Fruit fly (Drosophila melanogaster): Measurements from ENCODE around the gene GAA1.

The GAA1 gene

dm6 chrX:5891666-5892444 is 18.7 kb upstream of the GAA1 start (continued):
- peak; percentile 16 for TF ChIP-seq fd59A (GFP tag; optimal IDR thresholded peaks at IDR 0.05)
- TF ChIP-seq topi (GFP tag; optimal IDR thresholded peaks at IDR 0.05): peak; percentile 59
- TF ChIP-seq CG32006 (GFP tag; optimal IDR thresholded peaks at IDR 0.05): peak; percentile 73
- peak; percentile 53 for TF ChIP-seq lz (GFP tag; optimal IDR thresholded peaks at IDR 0.05)
- TF ChIP-seq net (GFP tag; optimal IDR thresholded peaks at IDR 0.05): peak; percentile 61
- TF ChIP-seq ss (GFP tag; optimal IDR thresholded peaks at IDR 0.05): peak in 1 of 2 experiments; percentile 13
- TF ChIP-seq dsx (GFP tag; optimal IDR thresholded peaks at IDR 0.05; ENCODE audit: poor library complexity, severe bottlenecking): peak; percentile 81
- peak; percentile 66 for TF ChIP-seq Hr39 (GFP tag; optimal IDR thresholded peaks at IDR 0.05)
- TF ChIP-seq pdm3 (GFP tag; optimal IDR thresholded peaks at IDR 0.05): peak; percentile 70
- TF ChIP-seq svp (GFP tag): peak; percentile 84
- TF ChIP-seq Eip78C (GFP tag): peak; percentile 82
- no peak for TF ChIP-seq CG1621 (tag; optimal IDR thresholded peaks at IDR 0.05)
- TF ChIP-seq CG3919 (GFP tag; optimal IDR thresholded peaks at IDR 0.05): peak; percentile 64
- TF ChIP-seq CG9139 (GFP tag; optimal IDR thresholded peaks at IDR 0.05): no peak
- peak in 1 of 2 experiments; percentile 57 for TF ChIP-seq salr (GFP tag; optimal IDR thresholded peaks at IDR 0.05)
- TF ChIP-seq Sox15 (GFP tag; optimal IDR thresholded peaks at IDR 0.05): peak; percentile 6
- TF ChIP-seq Smox (GFP tag; optimal IDR thresholded peaks at IDR 0.05): peak; percentile 49
- TF ChIP-seq Lpt (GFP tag; optimal IDR thresholded peaks at IDR 0.05): peak; percentile 61
- peak; percentile 50 for TF ChIP-seq CG15336 (GFP tag; IDR thresholded peaks at IDR 0.05)

- TF ChIP-seq Eip93F (GFP tag; optimal IDR thresholded peaks at IDR 0.05): no peak
- TF ChIP-seq Ets96B (tag; optimal IDR thresholded peaks at IDR 0.05): no peak
- TF ChIP-seq Blimp-1 (GFP tag; optimal IDR thresholded peaks at IDR 0.05): no peak
- no peak for TF ChIP-seq Sox102F (GFP tag; optimal IDR thresholded peaks at IDR 0.05)
- peak; percentile 33 for TF ChIP-seq esn (GFP tag; optimal IDR thresholded peaks at IDR 0.05)
- TF ChIP-seq cyc (GFP tag; optimal IDR thresholded peaks at IDR 0.05): peak; percentile 22
- no peak for TF ChIP-seq acj6 (GFP tag; optimal IDR thresholded peaks at IDR 0.05)
- TF ChIP-seq eg (GFP tag; IDR thresholded peaks at IDR 0.05): no peak
- TF ChIP-seq fd85E (GFP tag; optimal IDR thresholded peaks at IDR 0.05): no peak
- peak; percentile 7 for TF ChIP-seq CG10631 (GFP tag; optimal IDR thresholded peaks at IDR 0.05)
- no peak for TF ChIP-seq fkh (GFP tag; optimal IDR thresholded peaks at IDR 0.05)
- no peak for TF ChIP-seq salr (GFP tag; optimal IDR thresholded peaks at IDR 0.05)
- no peak for TF ChIP-seq CG11294 (GFP tag; IDR thresholded peaks at IDR 0.05)
- no peak for TF ChIP-seq CG10669 (GFP tag; optimal IDR thresholded peaks at IDR 0.05)
- no peak for TF ChIP-seq CG11762 (GFP tag; optimal IDR thresholded peaks at IDR 0.05; ENCODE audit: insufficient read depth)
- no peak for TF ChIP-seq CG32006 (GFP tag; optimal IDR thresholded peaks at IDR 0.05)
- no peak for TF ChIP-seq vri (GFP tag; optimal IDR thresholded peaks at IDR 0.05)
- no peak for TF ChIP-seq CG6163 (GFP tag; IDR thresholded peaks at IDR 0.05)
- TF ChIP-seq CG6276 (GFP tag; optimal IDR thresholded peaks at IDR 0.05): no peak
- peak; percentile 39 for TF ChIP-seq topi (GFP tag; optimal IDR thresholded peaks at IDR 0.05)
- TF ChIP-seq Hr38 (GFP tag; optimal IDR thresholded peaks at IDR 0.05): no peak
- peak; percentile 24 for TF ChIP-seq lz (GFP tag; optimal IDR thresholded peaks at IDR 0.05)
- no peak for TF ChIP-seq net (GFP tag; optimal IDR thresholded peaks at IDR 0.05)
- TF ChIP-seq CG9139 (GFP tag; optimal IDR thresholded peaks at IDR 0.05): no peak
- TF ChIP-seq CG7368 (GFP tag; optimal IDR thresholded peaks at IDR 0.05): peak; percentile 1
- TF ChIP-seq Met (GFP tag; optimal IDR thresholded peaks at IDR 0.05): peak; percentile 47
- peak; percentile 31 for TF ChIP-seq CG31627 (GFP tag; optimal IDR thresholded peaks at IDR 0.05)
- TF ChIP-seq achi (GFP tag; optimal IDR thresholded peaks at IDR 0.05): no peak
- no peak for TF ChIP-seq CG15336 (GFP tag; IDR thresholded peaks at IDR 0.05)
- TF ChIP-seq Sox14 (GFP tag; optimal IDR thresholded peaks at IDR 0.05): no peak
- peak; percentile 18 for TF ChIP-seq Smox (GFP tag; optimal IDR thresholded peaks at IDR 0.05)
- no peak for TF ChIP-seq Gug (GFP tag; IDR thresholded peaks at IDR 0.05)
- no peak for TF ChIP-seq fd59A (GFP tag; optimal IDR thresholded peaks at IDR 0.05)
- TF ChIP-seq Hr39 (GFP tag; optimal IDR thresholded peaks at IDR 0.05): no peak
- TF ChIP-seq dsx (GFP tag; optimal IDR thresholded peaks at IDR 0.05; ENCODE audit: poor library complexity, severe bottlenecking): no peak
- TF ChIP-seq CG8632 (GFP tag; optimal IDR thresholded peaks at IDR 0.05): no peak
- no peak for TF ChIP-seq Hr4 (GFP tag; optimal IDR thresholded peaks at IDR 0.05)
- TF ChIP-seq ss (GFP tag; optimal IDR thresholded peaks at IDR 0.05): no peak
- peak; percentile 2 for TF ChIP-seq CG6792 (GFP tag; optimal IDR thresholded peaks at IDR 0.05)
- no peak for TF ChIP-seq CG8119 (GFP tag; IDR thresholded peaks at IDR 0.05)
- TF ChIP-seq CG3919 (GFP tag; optimal IDR thresholded peaks at IDR 0.05): no peak
These were observed 15.8 kb upstream of the GAA1 start for dm6 chrX:5888933-5889332.
